Worm (Caenorhabditis elegans): Measurements from ENCODE around the gene srh-219.
A peak's percentile ranks its signal among the peaks of the same experiment; 100 is the strongest.

Gene srh-219

ce11 chrV:15498434-15498833 is 3.2 kb downstream of the srh-219 start, which contains the start of gene C06B8.7:
C06B8.7 (plus strand) TSS chrV:15498734.
- TF ChIP-seq tbx-8 (GFP tag; optimal IDR thresholded peaks at IDR 0.05) (no peak), unc-120 (tag; optimal IDR thresholded peaks at IDR 0.05; ENCODE audit: poor library complexity, severe bottlenecking) (no peak), hlh-1 (tag; optimal IDR thresholded peaks at IDR 0.05) (no peak), bed-3 (GFP tag; optimal IDR thresholded peaks at IDR 0.05) (no peak), nhr-2 (tag; optimal IDR thresholded peaks at IDR 0.05) (no peak), zip-8 (tag; optimal IDR thresholded peaks at IDR 0.05) (no peak), sptf-1 (tag; optimal IDR thresholded peaks at IDR 0.05) (no peak), cnd-1 (tag; optimal IDR thresholded peaks at IDR 0.05) (no peak)

- no peak for TF ChIP-seq unc-62 (GFP tag; optimal IDR thresholded peaks at IDR 0.05)
- no peak for TF ChIP-seq elt-3 (tag; optimal IDR thresholded peaks at IDR 0.05)
- no peak for TF ChIP-seq tbx-8 (GFP tag; optimal IDR thresholded peaks at IDR 0.05)
- no peak for TF ChIP-seq nhr-237 (tag; optimal IDR thresholded peaks at IDR 0.05)
- no peak for TF ChIP-seq cnd-1 (tag; optimal IDR thresholded peaks at IDR 0.05)
- no peak for TF ChIP-seq ceh-39 (tag; optimal IDR thresholded peaks at IDR 0.05)
- no peak for TF ChIP-seq ceh-43 (GFP tag; optimal IDR thresholded peaks at IDR 0.05)
- TF ChIP-seq mep-1 (tag; optimal IDR thresholded peaks at IDR 0.05): no peak
- TF ChIP-seq flh-1 (GFP tag; optimal IDR thresholded peaks at IDR 0.05): no peak
- TF ChIP-seq hlh-1 (tag; optimal IDR thresholded peaks at IDR 0.05): no peak
- no peak for TF ChIP-seq mls-2 (tag; optimal IDR thresholded peaks at IDR 0.05)
- TF ChIP-seq sptf-1 (tag; optimal IDR thresholded peaks at IDR 0.05): no peak
- no peak for TF ChIP-seq nhr-12 (tag; optimal IDR thresholded peaks at IDR 0.05)
- TF ChIP-seq ces-1 (GFP tag; optimal IDR thresholded peaks at IDR 0.05): no peak
- no peak for TF ChIP-seq lsy-2 (tag; optimal IDR thresholded peaks at IDR 0.05)
Observed at ce11 chrV:15499099-15499498, 3.8 kb downstream of the srh-219 start.

ce11 chrV:15503603-15504002 is 8.3 kb downstream of the srh-219 start:
- TF ChIP-seq ceh-43 (GFP tag; optimal IDR thresholded peaks at IDR 0.05) (no peak), tbx-8 (GFP tag; optimal IDR thresholded peaks at IDR 0.05) (no peak), M03D4.4 (tag; optimal IDR thresholded peaks at IDR 0.05) (no peak), elt-3 (tag; optimal IDR thresholded peaks at IDR 0.05) (no peak), bed-3 (GFP tag; optimal IDR thresholded peaks at IDR 0.05) (no peak), pha-4 (tag; optimal IDR thresholded peaks at IDR 0.05) (no peak), drap-1 (GFP tag; optimal IDR thresholded peaks at IDR 0.05) (no peak), lin-32 (GFP tag; optimal IDR thresholded peaks at IDR 0.05) (no peak), ces-1 (GFP tag; optimal IDR thresholded peaks at IDR 0.05) (no peak), cnd-1 (tag; optimal IDR thresholded peaks at IDR 0.05) (no peak), zip-8 (tag; optimal IDR thresholded peaks at IDR 0.05) (no peak), sem-2 (GFP tag; optimal IDR thresholded peaks at IDR 0.05) (no peak), elt-1 (tag; optimal IDR thresholded peaks at IDR 0.05; ENCODE audit: borderline replicate concordance, insufficient read depth) (no peak), unc-39 (tag; optimal IDR thresholded peaks at IDR 0.05) (no peak), lin-13 (tag; optimal IDR thresholded peaks at IDR 0.05) (no peak), ceh-83 (GFP tag; optimal IDR thresholded peaks at IDR 0.05) (no peak), unc-62 (GFP tag; optimal IDR thresholded peaks at IDR 0.05) (no peak), unc-120 (tag; optimal IDR thresholded peaks at IDR 0.05; ENCODE audit: poor library complexity, severe bottlenecking) (no peak), mab-5 (tag; optimal IDR thresholded peaks at IDR 0.05) (no peak)

ce11 chrV:15505068-15505467 is 9.8 kb downstream of the srh-219 start:
- peak; percentile 54 for TF ChIP-seq M03D4.4 (tag; optimal IDR thresholded peaks at IDR 0.05)
- peak; percentile 3 for TF ChIP-seq sem-2 (GFP tag; optimal IDR thresholded peaks at IDR 0.05)
- TF ChIP-seq mls-2 (tag; optimal IDR thresholded peaks at IDR 0.05): peak; percentile 39
- TF ChIP-seq lin-32 (GFP tag; optimal IDR thresholded peaks at IDR 0.05): no peak
- peak; percentile 72 for TF ChIP-seq cnd-1 (tag; optimal IDR thresholded peaks at IDR 0.05)
- peak; percentile 43 for TF ChIP-seq ham-2 (GFP tag; optimal IDR thresholded peaks at IDR 0.05)
- TF ChIP-seq ceh-43 (GFP tag; optimal IDR thresholded peaks at IDR 0.05): peak; percentile 11
- TF ChIP-seq flh-1 (GFP tag; optimal IDR thresholded peaks at IDR 0.05): peak; percentile 3
- peak; percentile 68 for TF ChIP-seq sptf-1 (tag; optimal IDR thresholded peaks at IDR 0.05)
- TF ChIP-seq bed-3 (GFP tag; optimal IDR thresholded peaks at IDR 0.05): peak; percentile 42
- TF ChIP-seq unc-39 (tag; optimal IDR thresholded peaks at IDR 0.05): no peak
- no peak for TF ChIP-seq nhr-76 (tag; optimal IDR thresholded peaks at IDR 0.05)
- no peak for TF ChIP-seq unc-120 (tag; optimal IDR thresholded peaks at IDR 0.05; ENCODE audit: poor library complexity, severe bottlenecking)
- TF ChIP-seq pha-4 (tag; optimal IDR thresholded peaks at IDR 0.05): peak; percentile 5
- peak; percentile 87 for TF ChIP-seq drap-1 (GFP tag; optimal IDR thresholded peaks at IDR 0.05)

All from whole organism, mixed stage, embryonic.